Worm (Caenorhabditis elegans): ENCODE data around the gene mtrf-1L.

The mtrf-1L gene

DNA sequence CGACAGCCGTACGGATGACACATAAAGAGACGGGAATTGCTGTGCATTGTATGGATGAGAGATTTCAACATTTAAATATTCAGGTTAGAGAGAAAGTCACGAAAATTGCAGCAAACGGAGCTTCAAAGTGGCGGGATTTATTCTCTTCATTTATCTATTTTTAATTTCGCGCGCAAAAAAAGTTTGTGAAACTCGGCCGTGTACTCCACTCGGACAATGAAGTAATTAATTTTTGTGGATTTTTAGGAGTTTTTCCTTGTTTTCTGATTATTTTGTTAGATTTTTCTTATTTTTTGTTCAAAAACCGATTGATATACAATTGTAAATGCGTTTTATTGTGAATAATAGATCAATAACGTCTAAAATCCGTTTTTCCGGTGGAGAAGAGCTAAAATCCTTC is 1.1 kb downstream of the mtrf-1L start (continued):
- peak; percentile 47 for TF ChIP-seq nhr-47 (tag; optimal IDR thresholded peaks at IDR 0.05)
- TF ChIP-seq lin-13 (GFP tag; optimal IDR thresholded peaks at IDR 0.05) = peak; percentile 24
- no peak for TF ChIP-seq nhr-12 (tag; optimal IDR thresholded peaks at IDR 0.05)
- no peak for TF ChIP-seq hlh-4 (tag; optimal IDR thresholded peaks at IDR 0.05)
- peak; percentile 58 for TF ChIP-seq blmp-1 (tag; optimal IDR thresholded peaks at IDR 0.05)
- no peak for TF ChIP-seq ceh-63 (GFP tag; optimal IDR thresholded peaks at IDR 0.05)
- no peak for TF ChIP-seq aha-1 (tag; optimal IDR thresholded peaks at IDR 0.05)
- no peak for TF ChIP-seq mep-1 (tag; optimal IDR thresholded peaks at IDR 0.05)
- no peak for TF ChIP-seq mab-9 (GFP tag; IDR thresholded peaks at IDR 0.05)
- no peak for TF ChIP-seq tlp-1 (tag; optimal IDR thresholded peaks at IDR 0.05)
- TF ChIP-seq mef-2 (tag; optimal IDR thresholded peaks at IDR 0.05) = no peak

DNA sequence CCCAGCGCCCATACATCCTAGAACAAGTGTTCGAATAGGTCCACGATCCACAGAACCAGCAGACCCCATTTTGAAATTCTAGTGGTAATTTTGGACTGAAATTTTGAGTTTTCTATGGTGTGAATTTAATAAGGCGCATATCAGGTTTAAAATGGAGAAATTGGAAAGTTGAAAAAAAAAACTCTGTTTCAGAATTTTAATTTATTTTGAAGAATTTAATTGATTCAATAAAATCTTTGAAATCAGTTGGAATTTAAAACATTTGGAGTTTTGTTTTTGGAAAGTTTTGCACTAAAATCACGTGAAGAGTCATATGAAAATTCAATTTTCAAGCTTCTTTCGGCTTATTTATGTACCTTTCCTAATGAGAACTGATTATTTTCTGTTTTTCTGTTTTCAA is 8.6 kb downstream of the mtrf-1L start, which contains the start of gene gpa-18:
Gene gpa-18 (minus strand): TSS at position 101 of the 400 bp plus-strand sequence.
- TF ChIP-seq alr-1 (tag; optimal IDR thresholded peaks at IDR 0.05; ENCODE audit: borderline replicate concordance) = no peak
- TF ChIP-seq lin-39 (tag; optimal IDR thresholded peaks at IDR 0.05) = no peak
- no peak for TF ChIP-seq nhr-71 (tag; optimal IDR thresholded peaks at IDR 0.05)
- TF ChIP-seq unc-30 (tag; optimal IDR thresholded peaks at IDR 0.05) = no peak
- no peak for TF ChIP-seq efl-3 (GFP tag; optimal IDR thresholded peaks at IDR 0.05)
- no peak for TF ChIP-seq swsn-7 (tag; optimal IDR thresholded peaks at IDR 0.05)
- TF ChIP-seq irx-1 (tag; optimal IDR thresholded peaks at IDR 0.05) = no peak
- TF ChIP-seq nhr-85 (tag) = no peak
- TF ChIP-seq zag-1 (tag; optimal IDR thresholded peaks at IDR 0.05) = no peak

DNA sequence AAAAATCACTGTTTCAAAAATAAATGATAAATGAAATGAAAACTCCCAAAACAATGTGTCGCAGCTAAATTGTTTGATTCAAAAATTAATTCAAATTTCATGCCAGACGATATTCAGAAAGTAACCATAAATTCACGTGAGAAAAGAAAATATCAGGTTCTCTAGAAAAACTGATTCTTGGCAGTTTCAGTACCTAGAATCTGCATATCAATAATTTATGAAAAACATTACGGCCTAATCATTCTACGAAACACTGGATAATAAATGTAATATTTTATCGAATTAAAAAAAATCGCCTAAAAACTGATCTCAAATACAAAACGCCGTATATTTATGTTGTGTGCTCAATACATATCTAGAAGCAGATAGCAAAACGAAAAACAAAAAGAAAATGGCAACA is 13.9 kb downstream of the mtrf-1L start:
- no peak for TF ChIP-seq sup-37 (GFP tag; optimal IDR thresholded peaks at IDR 0.05)
- TF ChIP-seq ztf-4 (tag; optimal IDR thresholded peaks at IDR 0.05) = no peak
- no peak for TF ChIP-seq nhr-85 (tag)
- no peak for TF ChIP-seq nhr-76 (tag; optimal IDR thresholded peaks at IDR 0.05)
- TF ChIP-seq rnt-1 (tag; optimal IDR thresholded peaks at IDR 0.05) = no peak
- peak; percentile 69 for TF ChIP-seq nhr-71 (tag; optimal IDR thresholded peaks at IDR 0.05)
- TF ChIP-seq fkh-8 (tag; optimal IDR thresholded peaks at IDR 0.05) = peak; percentile 81
- TF ChIP-seq mep-1 (tag; optimal IDR thresholded peaks at IDR 0.05) = no peak
- TF ChIP-seq nhr-11 (tag; optimal IDR thresholded peaks at IDR 0.05) = no peak
- no peak for TF ChIP-seq unc-86 (tag; optimal IDR thresholded peaks at IDR 0.05)
- TF ChIP-seq lsy-2 (tag; optimal IDR thresholded peaks at IDR 0.05) = peak in 1 of 2 experiments; percentile 38
- TF ChIP-seq elt-2 (tag; optimal IDR thresholded peaks at IDR 0.05) = no peak
- no peak for TF ChIP-seq fos-1 (tag; optimal IDR thresholded peaks at IDR 0.05)
- peak; percentile 60 for TF ChIP-seq nhr-47 (tag; optimal IDR thresholded peaks at IDR 0.05)
- TF ChIP-seq ceh-82 (tag; optimal IDR thresholded peaks at IDR 0.05) = no peak
- peak; percentile 20 for TF ChIP-seq dsc-1 (tag; optimal IDR thresholded peaks at IDR 0.05)
- TF ChIP-seq vab-15 (tag; optimal IDR thresholded peaks at IDR 0.05) = no peak
- peak; percentile 36 for TF ChIP-seq hlh-4 (tag; optimal IDR thresholded peaks at IDR 0.05)
- TF ChIP-seq ceh-90 (tag; optimal IDR thresholded peaks at IDR 0.05) = no peak
- TF ChIP-seq mab-9 (GFP tag; IDR thresholded peaks at IDR 0.05) = no peak
- TF ChIP-seq mef-2 (tag; optimal IDR thresholded peaks at IDR 0.05) = no peak

DNA sequence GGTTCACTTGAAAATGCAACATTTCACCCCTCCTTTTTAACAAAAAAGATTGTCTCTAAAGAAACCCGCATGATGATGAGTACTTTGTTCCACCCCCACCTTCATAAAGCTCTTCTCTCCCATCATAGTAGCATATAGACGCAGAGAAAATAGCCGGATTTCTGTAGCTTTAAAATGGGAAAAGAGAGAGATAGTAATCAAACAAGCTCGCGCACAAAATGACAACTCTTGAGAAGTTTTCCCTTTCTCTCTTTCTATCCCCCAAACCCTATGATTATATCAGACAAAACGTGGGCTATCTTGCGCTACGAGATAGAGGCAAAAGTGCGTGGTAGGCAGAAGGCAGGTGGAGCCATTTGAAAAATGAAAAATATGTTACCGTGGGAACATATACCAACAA is 15.6 kb downstream of the mtrf-1L start:
- TF ChIP-seq unc-30 (tag; optimal IDR thresholded peaks at IDR 0.05) = no peak
- TF ChIP-seq nhr-77 (tag; optimal IDR thresholded peaks at IDR 0.05) = peak; percentile 44

DNA sequence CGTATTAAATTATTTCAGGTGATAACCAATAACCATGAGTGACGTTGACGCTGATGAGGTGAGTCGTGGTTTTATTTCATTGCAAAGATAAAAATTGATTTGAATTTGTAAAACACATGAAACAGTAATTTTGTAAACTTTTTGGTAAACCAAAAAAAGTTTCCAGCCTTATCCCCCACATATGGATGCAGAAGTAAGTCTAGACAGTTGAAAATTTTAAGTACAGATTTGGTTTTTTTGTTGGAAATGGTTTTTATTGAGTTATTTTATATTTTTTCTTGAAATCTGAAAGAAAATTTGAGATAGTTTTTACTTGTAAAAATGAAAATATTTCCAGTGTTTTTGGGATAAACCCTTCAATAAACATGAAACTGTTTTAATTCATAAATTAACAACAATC is 17.6 kb downstream of the mtrf-1L start, which contains the start of gene tni-4:
Gene tni-4 (plus strand): TSS at position 19 of the 400 bp plus-strand sequence.
- no peak for TF ChIP-seq nhr-28 (tag; optimal IDR thresholded peaks at IDR 0.05)
